Fruit fly (Drosophila melanogaster) whole organism, adult: ENCODE data around the gene CG32264.

Experiments used
- CG14711 ChIP-seq: fragments of 200-800 bp; sonication (Bioruptor generic); optimal IDR thresholded peaks from 2 replicates; lab custom pipeline; 2018; ENCODE audit warnings: missing biosample characterization, mild to moderate bottlenecking, missing genetic modification characterization, moderate library complexity
- CG33017 ChIP-seq: fragments of 200-800 bp; sonication (Bioruptor generic); optimal IDR thresholded peaks from 2 replicates; lab custom pipeline; 2018; ENCODE audit warnings: missing biosample characterization, mild to moderate bottlenecking, missing genetic modification characterization, moderate library complexity
- CG7101 ChIP-seq: fragments of 200-800 bp; sonication (Bioruptor generic); optimal IDR thresholded peaks from 2 replicates; lab custom pipeline; 2018; ENCODE audit warnings: missing biosample characterization, mild to moderate bottlenecking, missing genetic modification characterization, moderate library complexity
- Hr96 ChIP-seq: fragments of 200-800 bp; sonication (Bioruptor generic); optimal IDR thresholded peaks from 2 replicates; lab custom pipeline; 2016; ENCODE audit warnings: missing biosample characterization, missing genetic modification characterization
- Mnt ChIP-seq: fragments of 200-800 bp; sonication (Bioruptor generic); optimal IDR thresholded peaks from 2 replicates; lab custom pipeline; 2016; ENCODE audit warnings: missing biosample characterization, mild to moderate bottlenecking, missing genetic modification characterization
- cic ChIP-seq: fragments of 200-800 bp; sonication (Bioruptor generic); optimal IDR thresholded peaks from 2 replicates; lab custom pipeline; 2017; ENCODE audit warnings: missing biosample characterization, mild to moderate bottlenecking, missing genetic modification characterization, moderate library complexity
- kay ChIP-seq: fragments of 200-800 bp; sonication (Bioruptor generic); peaks from one replicate; lab custom pipeline; 2016; ENCODE audit warnings: missing biosample characterization, missing genetic modification characterization, borderline replicate concordance
- ovo ChIP-seq: fragments of 200-800 bp; sonication (Bioruptor generic); optimal IDR thresholded peaks from 2 replicates; lab custom pipeline; 2016; ENCODE audit warnings: missing biosample characterization, missing genetic modification characterization
- tj ChIP-seq: fragments of 200-800 bp; sonication (Bioruptor generic); optimal IDR thresholded peaks from 3 replicates; lab custom pipeline; 2017; ENCODE audit warnings: missing biosample characterization, mild to moderate bottlenecking, missing genetic modification characterization, moderate library complexity
- toe ChIP-seq: fragments of 200-800 bp; sonication (Bioruptor generic); optimal IDR thresholded peaks from 2 replicates; lab custom pipeline; 2016; ENCODE audit warnings: missing biosample characterization, missing genetic modification characterization

DNA sequence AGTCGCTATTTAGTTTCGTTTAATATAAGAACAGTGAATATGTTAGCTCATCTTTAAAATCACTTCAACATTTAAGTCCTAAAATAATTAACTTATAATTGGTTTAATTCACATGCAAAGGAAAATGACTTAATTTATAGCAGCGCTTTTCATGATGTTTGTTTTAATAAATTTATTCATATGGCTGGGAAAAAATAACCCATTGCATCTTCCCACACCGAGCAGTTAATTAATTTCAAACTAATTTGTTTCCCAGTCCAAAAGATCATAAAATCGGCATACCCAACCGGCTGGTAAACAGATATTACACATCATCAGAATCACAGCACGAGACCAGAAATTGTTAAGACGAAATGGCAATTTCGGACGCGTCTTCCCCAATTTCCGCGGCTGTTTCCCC is 35.4 kb downstream of the CG32264 start:
- TF ChIP-seq toe (GFP tag; lab: Kevin White, UChicago) (no peak), kay (GFP tag; lab: Kevin White, UChicago) (no peak), ovo (GFP tag; lab: Kevin White, UChicago) (no peak), CG14711 (tag; lab: Kevin White, UChicago) (no peak), cic (no peak), Mnt (GFP tag; lab: Kevin White, UChicago) (no peak), tj (GFP tag; lab: Kevin White, UChicago) (no peak), CG33017 (no peak), Hr96 (GFP tag; lab: Kevin White, UChicago) (no peak), CG7101 (no peak)
